Worm (Caenorhabditis elegans) whole organism, L4 larva: ENCODE results near the gene ZK1236.1.
A peak's percentile ranks its signal among the peaks of the same experiment; 100 is the strongest.

ENCODE experiments used
- D1046.2 ChIP-seq: fragments of 200-800 bp; sonication (Bioruptor generic); IDR thresholded peaks from 2 replicates; pipeline ENCODE4 v1.3.6; 2022; ENCODE audit warnings: missing genetic modification characterization, missing compliant biosample characterization
- F37D6.2 ChIP-seq: sonication (generic microtip); optimal IDR thresholded peaks from 2 replicates; lab custom pipeline; 2016; ENCODE audit warnings: mild to moderate bottlenecking, missing genetic modification characterization, missing compliant biosample characterization
- F49E8.2 ChIP-seq: sonication (generic microtip); optimal IDR thresholded peaks from 2 replicates; lab custom pipeline; 2016; ENCODE audit warnings: missing compliant biosample characterization, mild to moderate bottlenecking, missing genetic modification characterization, borderline replicate concordance
- R02D3.7 ChIP-seq: fragments of 150-350 bp; sonication (generic microtip); optimal IDR thresholded peaks from 3 replicates; lab custom pipeline; 2014; ENCODE audit warnings: missing biosample characterization, missing genetic modification characterization
- T26A8.4 ChIP-seq: fragments of 200-800 bp; sonication (Bioruptor generic); IDR thresholded peaks from 2 replicates; pipeline ENCODE4 v1.3.6; 2022; ENCODE audit warnings: missing genetic modification characterization, missing compliant biosample characterization
- Y105C5A.15 ChIP-seq: fragments of 200-800 bp; sonication (Bioruptor generic); IDR thresholded peaks from 2 replicates; pipeline ENCODE4 v1.3.6; 2022; ENCODE audit warnings: missing genetic modification characterization, missing compliant biosample characterization
- Y48G9A.11 ChIP-seq: fragments of 200-800 bp; sonication (Bioruptor generic); IDR thresholded peaks from 2 replicates; pipeline ENCODE4 v1.3.6; 2022; ENCODE audit warnings: missing genetic modification reagents, missing genetic modification characterization, missing compliant biosample characterization
- ZK337.2 ChIP-seq: fragments of 200-800 bp; sonication (Bioruptor generic); IDR thresholded peaks from 2 replicates; pipeline ENCODE4 v1.3.6; 2022; ENCODE audit warnings: missing genetic modification reagents, missing genetic modification characterization, missing compliant biosample characterization
- ZK546.5 ChIP-seq, 2 experiments: sonication (generic microtip); optimal IDR thresholded peaks; 2 replicates each; lab custom pipeline; 2017; ENCODE audit warnings: missing biosample characterization in 2 of 2, missing genetic modification characterization in 2 of 2
- ama-1 ChIP-seq: fragments of 150-350 bp; optimal IDR thresholded peaks from 2 replicates; lab custom pipeline; 2014; ENCODE audit warnings: inconsistent platforms, mixed read lengths
- ceh-20 ChIP-seq: fragments of 200-800 bp; sonication (Bioruptor generic); IDR thresholded peaks from 2 replicates; pipeline ENCODE4 v1.3.6; 2022; ENCODE audit warnings: missing genetic modification reagents, missing genetic modification characterization, missing compliant biosample characterization
- ceh-28 ChIP-seq: fragments of 150-350 bp; optimal IDR thresholded peaks from 2 replicates; lab custom pipeline; 2014; ENCODE audit warnings: missing biosample characterization, missing genetic modification reagents, missing genetic modification characterization
- ceh-62 ChIP-seq: sonication (generic microtip); optimal IDR thresholded peaks from 2 replicates; lab custom pipeline; 2017; ENCODE audit warnings: missing biosample characterization, missing genetic modification characterization
- ceh-82 ChIP-seq: sonication (generic microtip); optimal IDR thresholded peaks from 2 replicates; lab custom pipeline; 2017; ENCODE audit warnings: missing biosample characterization, missing genetic modification characterization
- ces-1 ChIP-seq: fragments of 150-350 bp; sonication (generic microtip); optimal IDR thresholded peaks from 4 replicates; lab custom pipeline; 2014; ENCODE audit warnings: missing biosample characterization, missing genetic modification reagents, missing genetic modification characterization
- ctbp-1 ChIP-seq: fragments of 200-800 bp; sonication (Bioruptor generic); IDR thresholded peaks from 2 replicates; pipeline ENCODE4 v1.3.6; 2022; ENCODE audit warnings: missing genetic modification reagents, missing genetic modification characterization, missing compliant biosample characterization
- daf-12 ChIP-seq: fragments of 150-350 bp; optimal IDR thresholded peaks from 2 replicates; lab custom pipeline; 2014; ENCODE audit warnings: missing biosample characterization, missing genetic modification reagents, missing genetic modification characterization
- daf-8 ChIP-seq: fragments of 200-800 bp; sonication (Bioruptor generic); IDR thresholded peaks from 2 replicates; pipeline ENCODE4 v1.3.6; 2022; ENCODE audit warnings: missing genetic modification characterization, missing compliant biosample characterization
- dmd-6 ChIP-seq: fragments of 200-800 bp; sonication (Bioruptor generic); IDR thresholded peaks from 2 replicates; pipeline ENCODE4 v1.3.6; 2022; ENCODE audit warnings: missing genetic modification reagents, missing genetic modification characterization, missing compliant biosample characterization
- dmd-9 ChIP-seq: fragments of 200-800 bp; sonication (Bioruptor generic); IDR thresholded peaks from 2 replicates; pipeline ENCODE4 v1.3.6; 2022; ENCODE audit warnings: missing genetic modification reagents, missing genetic modification characterization, missing compliant biosample characterization
- duxl-1 ChIP-seq: sonication (generic microtip); optimal IDR thresholded peaks from 2 replicates; lab custom pipeline; 2016; ENCODE audit warnings: mild to moderate bottlenecking, missing genetic modification characterization, moderate library complexity, missing compliant biosample characterization; ENCODE audit not compliant: poor library complexity
- gei-8 ChIP-seq: fragments of 200-800 bp; sonication (Bioruptor generic); optimal IDR thresholded peaks from 2 replicates; lab custom pipeline; 2018; ENCODE audit warnings: mild to moderate bottlenecking, missing genetic modification characterization, missing compliant biosample characterization
- hif-1 ChIP-seq, 2 experiments: sonication (generic microtip); optimal IDR thresholded peaks; 2 replicates each; lab custom pipeline; 2016 to 2017; ENCODE audit warnings: missing compliant biosample characterization in 2 of 2, missing genetic modification characterization in 2 of 2, missing genetic modification reagents in 2 of 2, missing genotype in 2 of 2, mild to moderate bottlenecking in 1 of 2
- hlh-30 ChIP-seq: sonication (generic microtip); optimal IDR thresholded peaks from 2 replicates; lab custom pipeline; 2017; ENCODE audit warnings: antibody characterized with exemption, mild to moderate bottlenecking, missing genetic modification characterization, missing compliant biosample characterization; ENCODE audit not compliant: insufficient read depth
- jun-1 ChIP-seq: fragments of 150-350 bp; optimal IDR thresholded peaks from 2 replicates; lab custom pipeline; 2014; ENCODE audit warnings: missing biosample characterization, missing genetic modification reagents, missing genetic modification characterization
- lim-7 ChIP-seq: fragments of 200-800 bp; sonication (Bioruptor generic); IDR thresholded peaks from 2 replicates; pipeline ENCODE4 v1.3.6; 2022; ENCODE audit warnings: missing genetic modification characterization, missing compliant biosample characterization
- lin-13 ChIP-seq: fragments of 150-350 bp; optimal IDR thresholded peaks from 2 replicates; lab custom pipeline; 2014; ENCODE audit warnings: missing biosample characterization, missing genetic modification reagents, missing genetic modification characterization
- lin-15B ChIP-seq: fragments of 150-350 bp; sonication (generic microtip); optimal IDR thresholded peaks from 3 replicates; lab custom pipeline; 2014; ENCODE audit warnings: missing biosample characterization, missing genetic modification characterization
- lin-29 ChIP-seq: fragments of 200-800 bp; sonication (Bioruptor generic); IDR thresholded peaks from 2 replicates; pipeline ENCODE4 v1.3.6; 2022; ENCODE audit warnings: missing genetic modification reagents, missing genetic modification characterization, missing compliant biosample characterization
- lin-38 ChIP-seq: fragments of 200-800 bp; sonication (Bioruptor generic); IDR thresholded peaks from 2 replicates; pipeline ENCODE4 v1.3.6; 2022; ENCODE audit warnings: missing genetic modification reagents, missing genetic modification characterization, missing compliant biosample characterization
- lin-39 ChIP-seq: fragments of 150-350 bp; optimal IDR thresholded peaks from 2 replicates; lab custom pipeline; 2014; ENCODE audit warnings: missing biosample characterization, missing genetic modification reagents, missing genetic modification characterization
- lir-3 ChIP-seq: sonication (generic microtip); optimal IDR thresholded peaks from 2 replicates; lab custom pipeline; 2016; ENCODE audit warnings: mild to moderate bottlenecking, missing genetic modification characterization, missing compliant biosample characterization
- madf-9 ChIP-seq: fragments of 200-800 bp; sonication (Bioruptor generic); conservative IDR thresholded peaks from 2 replicates; pipeline ENCODE4 v1.3.6; 2022; ENCODE audit warnings: missing genetic modification reagents, missing genetic modification characterization, missing compliant biosample characterization
- mdl-1 ChIP-seq, 2 experiments: fragments of 150-350 bp in 1 of 2; sonication (generic microtip) in 1 of 2; optimal IDR thresholded peaks; 2 replicates each; lab custom pipeline; 2014 to 2017; ENCODE audit warnings: missing biosample characterization in 2 of 2, missing genetic modification characterization in 2 of 2
- mes-2 ChIP-seq: sonication (generic microtip); optimal IDR thresholded peaks from 2 replicates; lab custom pipeline; 2016; ENCODE audit warnings: missing genotype, mild to moderate bottlenecking, missing genetic modification characterization, missing compliant biosample characterization; ENCODE audit not compliant: poor library complexity, severe bottlenecking
- nhr-25 ChIP-seq: sonication (generic microtip); optimal IDR thresholded peaks from 2 replicates; lab custom pipeline; 2017; ENCODE audit warnings: missing genetic modification characterization, mild to moderate bottlenecking, missing compliant biosample characterization, antibody characterized with exemption, moderate library complexity, borderline replicate concordance; ENCODE audit not compliant: insufficient read depth
- pha-4 ChIP-seq, 2 experiments: fragments of 150-350 bp in 1 of 2; fragments of 200-800 bp in 1 of 2; sonication (Bioruptor generic) in 1 of 2; IDR thresholded peaks in 1 of 2; optimal IDR thresholded peaks in 1 of 2; 2 replicates each; pipeline versions ENCODE4 v1.3.6 to Lab custom; 2014 to 2022; ENCODE audit warnings: missing genetic modification characterization in 2 of 2, missing genetic modification reagents in 2 of 2, missing biosample characterization in 1 of 2, missing compliant biosample characterization in 1 of 2
- php-3 ChIP-seq: fragments of 200-800 bp; sonication (Bioruptor generic); IDR thresholded peaks from 2 replicates; pipeline ENCODE4 v1.3.6; 2022; ENCODE audit warnings: missing genetic modification reagents, missing genetic modification characterization, missing compliant biosample characterization
- rbr-2 ChIP-seq: sonication (generic microtip); optimal IDR thresholded peaks from 2 replicates; lab custom pipeline; 2016; ENCODE audit warnings: missing genotype, missing genetic modification characterization, missing compliant biosample characterization
- sdz-12 ChIP-seq: fragments of 200-800 bp; sonication (Bioruptor generic); optimal IDR thresholded peaks from 2 replicates; lab custom pipeline; 2018; ENCODE audit warnings: mild to moderate bottlenecking, missing genetic modification characterization, missing compliant biosample characterization
- tag-97 ChIP-seq: fragments of 200-800 bp; sonication (Bioruptor generic); IDR thresholded peaks from 2 replicates; pipeline ENCODE4 v1.3.6; 2022; ENCODE audit warnings: missing genetic modification characterization, missing compliant biosample characterization
- tra-1 ChIP-seq: fragments of 200-800 bp; sonication (Bioruptor generic); IDR thresholded peaks from 2 replicates; pipeline ENCODE4 v1.3.6; 2022; ENCODE audit warnings: missing genetic modification reagents, missing genetic modification characterization, missing compliant biosample characterization
- unc-130 ChIP-seq: sonication (generic microtip); optimal IDR thresholded peaks from 2 replicates; lab custom pipeline; 2016; ENCODE audit warnings: missing genetic modification reagents, missing genetic modification characterization, missing compliant biosample characterization
- unc-39 ChIP-seq: sonication (generic microtip); optimal IDR thresholded peaks from 2 replicates; lab custom pipeline; 2017; ENCODE audit warnings: missing biosample characterization, missing genetic modification characterization
- unc-62 ChIP-seq, 3 experiments: fragments of 150-350 bp in 1 of 3; sonication (generic microtip); optimal IDR thresholded peaks in 2 of 3; peaks in 1 of 3; 1 replicate in 1 of 3; 2 replicates in 2 of 3; lab custom pipeline; 2014 to 2017; ENCODE audit warnings: missing biosample characterization in 3 of 3, missing genetic modification characterization in 3 of 3, missing genetic modification reagents in 3 of 3, missing genotype in 1 of 3
- vab-7 ChIP-seq: fragments of 200-800 bp; sonication (Bioruptor generic); IDR thresholded peaks from 2 replicates; pipeline ENCODE4 v1.3.6; 2022; ENCODE audit warnings: missing genetic modification reagents, missing genetic modification characterization, missing compliant biosample characterization
- zag-1 ChIP-seq: fragments of 150-350 bp; optimal IDR thresholded peaks from 2 replicates; lab custom pipeline; 2014; ENCODE audit warnings: missing biosample characterization, missing genetic modification characterization
- zip-2 ChIP-seq: fragments of 150-350 bp; optimal IDR thresholded peaks from 2 replicates; lab custom pipeline; 2014; ENCODE audit warnings: missing biosample characterization, missing genetic modification characterization
- ztf-7 ChIP-seq: fragments of 150-350 bp; optimal IDR thresholded peaks from 2 replicates; lab custom pipeline; 2014; ENCODE audit warnings: missing biosample characterization, missing genetic modification characterization

The ZK1236.1 gene

ce11 chrIII:8446940-8447403 lies 17.9 kb downstream of the ZK1236.1 start, which contains the start of gene rpn-3 (continued):
- peak; percentile 48 for TF ChIP-seq lin-39 (tag; lab: Kevin White, UChicago)
- peak; percentile 94 for TF ChIP-seq ceh-20 (GFP tag; lab: Robert Waterston, UW)
- peak; percentile 73 for TF ChIP-seq lin-15B (tag; lab: Kevin White, UChicago)
- TF ChIP-seq lin-29: peak; percentile 74
- TF ChIP-seq mes-2 (tag; lab: Kevin White, UChicago): peak; percentile 95
- TF ChIP-seq ceh-82: no peak
- TF ChIP-seq daf-12 (tag; lab: Kevin White, UChicago): no peak
- peak; percentile 66 for TF ChIP-seq madf-9
- no peak for TF ChIP-seq Y105C5A.15
- TF ChIP-seq zip-2 (tag; lab: Kevin White, UChicago): peak; percentile 85
- TF ChIP-seq ztf-7 (tag; lab: Kevin White, UChicago): peak; percentile 91
- peak; percentile 87 for TF ChIP-seq F49E8.2 (tag; lab: Kevin White, UChicago)
- peak; percentile 88 for TF ChIP-seq F37D6.2 (tag; lab: Kevin White, UChicago)
- TF ChIP-seq D1046.2 (GFP tag; lab: Robert Waterston, UW): no peak
- TF ChIP-seq unc-130 (GFP tag; lab: Kevin White, UChicago): peak; percentile 74
- TF ChIP-seq Y48G9A.11: peak; percentile 79
- TF ChIP-seq sdz-12 (GFP tag; lab: Kevin White, UChicago): no peak
- peak in 1 of 2 experiments; percentile 72 for TF ChIP-seq unc-62 (GFP tag; optimal IDR thresholded peaks at IDR 0.05 in 1 of 2; lab: Kevin White, UChicago)
- TF ChIP-seq unc-62 (tag; optimal IDR thresholded peaks at IDR 0.05; lab: Kevin White, UChicago): no peak
- TF ChIP-seq hif-1 (tag; optimal IDR thresholded peaks at IDR 0.05; lab: Kevin White, UChicago): peak; percentile 74 to 81
- TF ChIP-seq tra-1: peak; percentile 91
- peak; percentile 96 for TF ChIP-seq T26A8.4
- TF ChIP-seq ces-1 (GFP tag; lab: Kevin White, UChicago): peak; percentile 24
- peak; percentile 93 for TF ChIP-seq lin-13 (GFP tag; lab: Kevin White, UChicago)
- peak; percentile 76 for TF ChIP-seq duxl-1 (tag; lab: Kevin White, UChicago)
- TF ChIP-seq ctbp-1 (GFP tag; lab: Robert Waterston, UW): peak; percentile 81
- peak; percentile 93 for TF ChIP-seq pha-4 (GFP tag; IDR thresholded peaks at IDR 0.05; lab: Robert Waterston, UW)
- peak; percentile 98 for TF ChIP-seq pha-4 (tag; optimal IDR thresholded peaks at IDR 0.05; lab: Kevin White, UChicago)
- TF ChIP-seq dmd-9: peak; percentile 81
- TF ChIP-seq php-3 (GFP tag; lab: Robert Waterston, UW): peak; percentile 58
- no peak; the same call in 1 of the 2 replicates for TF ChIP-seq vab-7 (GFP tag; lab: Robert Waterston, UW)
- TF ChIP-seq mdl-1 (tag; optimal IDR thresholded peaks at IDR 0.05; lab: Kevin White, UChicago): peak in 1 of 2 experiments; percentile 48
- TF ChIP-seq daf-8 (GFP tag; lab: Robert Waterston, UW): no peak
- TF ChIP-seq jun-1 (tag; lab: Kevin White, UChicago): peak; percentile 74
- TF ChIP-seq ZK546.5 (tag; optimal IDR thresholded peaks at IDR 0.05; lab: Kevin White, UChicago): no peak
- TF ChIP-seq ZK337.2 (GFP tag; lab: Robert Waterston, UW): no peak
- TF ChIP-seq gei-8 (GFP tag; lab: Kevin White, UChicago): no peak
- TF ChIP-seq ama-1 (lab: Kevin White, UChicago): peak; percentile 75
- TF ChIP-seq zag-1 (tag; lab: Kevin White, UChicago): no peak
- peak; percentile 61 for TF ChIP-seq lir-3 (tag; lab: Kevin White, UChicago)
- TF ChIP-seq lin-38 (GFP tag; lab: Robert Waterston, UW): peak; percentile 99
- peak; percentile 91 for TF ChIP-seq dmd-6 (GFP tag; lab: Robert Waterston, UW)
- TF ChIP-seq lim-7 (GFP tag; lab: Robert Waterston, UW): no peak
- no peak for TF ChIP-seq ceh-62 (tag; lab: Kevin White, UChicago)
- TF ChIP-seq R02D3.7 (tag; lab: Kevin White, UChicago): no peak
- TF ChIP-seq hlh-30 (tag; lab: Kevin White, UChicago): peak; percentile 94
- TF ChIP-seq unc-39 (tag; lab: Kevin White, UChicago): no peak
- TF ChIP-seq nhr-25 (tag; lab: Kevin White, UChicago): peak; percentile 70
- TF ChIP-seq ceh-28 (tag; lab: Kevin White, UChicago): no peak
- no peak for TF ChIP-seq tag-97 (GFP tag; lab: Robert Waterston, UW)
- TF ChIP-seq rbr-2 (tag; lab: Kevin White, UChicago): peak; percentile 95
